Worm (Caenorhabditis elegans) whole organism, L1 larva: ENCODE data around the gene ZK1320.9.

Experiments used
- elt-3 ChIP-seq, 6 experiments: fragments of 150-350 bp in 1 of 6; sonication (generic microtip); optimal IDR thresholded peaks; 2 replicates each; lab custom pipeline; 2017 to 2018; ENCODE audit warnings: missing biosample characterization in 6 of 6, missing genetic modification characterization in 6 of 6, inconsistent platforms in 1 of 6
- nhr-237 ChIP-seq: fragments of 150-350 bp; optimal IDR thresholded peaks from 2 replicates; lab custom pipeline; 2014; ENCODE audit warnings: missing biosample characterization, missing genetic modification characterization

ce11 chrII:9644438-9644837, 42.1 kb downstream of the ZK1320.9 start, which contains the start of gene fzr-1:
- TF ChIP-seq nhr-237 (tag; lab: Kevin White, UChicago) (no peak), elt-3 (tag; optimal IDR thresholded peaks at IDR 0.05; lab: Kevin White, UChicago) (no peak)
